Fruit fly (Drosophila melanogaster) whole organism, embryonic: ENCODE results near the gene Mct1.

Source experiments
- Antp ChIP-seq: fragments of 200-800 bp; sonication (Bioruptor generic); optimal IDR thresholded peaks from 3 replicates; lab custom pipeline; 2016; ENCODE audit warnings: missing biosample characterization, missing genetic modification characterization
- CG10654 ChIP-seq: fragments of 200-800 bp; sonication (Bioruptor generic); optimal IDR thresholded peaks from 2 replicates; lab custom pipeline; 2016; ENCODE audit warnings: missing biosample characterization, missing genetic modification characterization
- CG10959 ChIP-seq: fragments of 200-800 bp; sonication (Bioruptor generic); IDR thresholded peaks from 2 replicates; pipeline ENCODE4 v1.3.6; 2022; ENCODE audit warnings: missing biosample characterization, missing genetic modification characterization
- CG11247 ChIP-seq: fragments of 200-800 bp; sonication (Bioruptor generic); IDR thresholded peaks from 2 replicates; pipeline ENCODE4 v1.3.6; 2022; ENCODE audit warnings: missing biosample characterization, missing genetic modification characterization
- CG11504 ChIP-seq: fragments of 200-800 bp; sonication (Bioruptor generic); optimal IDR thresholded peaks from 3 replicates; lab custom pipeline; 2019; ENCODE audit warnings: missing biosample characterization, mild to moderate bottlenecking, missing genetic modification characterization, moderate library complexity
- CG14050 ChIP-seq: fragments of 200-800 bp; sonication (Bioruptor generic); IDR thresholded peaks from 3 replicates; pipeline ENCODE4 v1.3.6; 2022; ENCODE audit warnings: missing biosample characterization, missing genetic modification characterization
- CG14441 ChIP-seq: fragments of 200-800 bp; sonication (Bioruptor generic); IDR thresholded peaks from 2 replicates; pipeline ENCODE4 v1.3.6; 2022; ENCODE audit warnings: missing biosample characterization, missing genetic modification characterization
- CG16813 ChIP-seq: fragments of 200-800 bp; sonication (Bioruptor generic); IDR thresholded peaks from 3 replicates; pipeline ENCODE4 v1.3.6; 2022; ENCODE audit warnings: missing biosample characterization, missing genetic modification characterization; ENCODE audit not compliant: partially characterized antibody
- CG16815 ChIP-seq: fragments of 200-800 bp; sonication (Bioruptor generic); optimal IDR thresholded peaks from 3 replicates; lab custom pipeline; 2017; ENCODE audit warnings: missing biosample characterization, mild to moderate bottlenecking, missing genetic modification characterization
- CG17568 ChIP-seq: fragments of 200-800 bp; sonication (Bioruptor generic); optimal IDR thresholded peaks from 2 replicates; lab custom pipeline; 2018; ENCODE audit warnings: missing biosample characterization, mild to moderate bottlenecking, missing genetic modification characterization, moderate library complexity
- CG17802 ChIP-seq: fragments of 200-800 bp; sonication (Bioruptor generic); optimal IDR thresholded peaks from 2 replicates; lab custom pipeline; 2018; ENCODE audit warnings: missing biosample characterization, mild to moderate bottlenecking, missing genetic modification characterization, moderate library complexity
- CG1792 ChIP-seq: fragments of 200-800 bp; sonication (Bioruptor generic); optimal IDR thresholded peaks from 2 replicates; lab custom pipeline; 2016; ENCODE audit warnings: missing biosample characterization, missing genetic modification characterization
- CG2875 ChIP-seq: fragments of 200-800 bp; sonication (Bioruptor generic); optimal IDR thresholded peaks from 2 replicates; lab custom pipeline; 2017; ENCODE audit warnings: missing biosample characterization, mild to moderate bottlenecking, missing genetic modification characterization, missing genetic modification reagents
- CG31388 ChIP-seq: fragments of 200-800 bp; sonication (Bioruptor generic); optimal IDR thresholded peaks from 2 replicates; lab custom pipeline; 2016; ENCODE audit warnings: missing biosample characterization, missing genetic modification characterization
- CG34422 ChIP-seq: fragments of 200-800 bp; sonication (Bioruptor generic); IDR thresholded peaks from 3 replicates; pipeline ENCODE4 v1.3.6; 2022; ENCODE audit warnings: missing biosample characterization, missing genetic modification characterization
- CG42726 ChIP-seq: fragments of 200-800 bp; sonication (Bioruptor generic); IDR thresholded peaks from 2 replicates; pipeline ENCODE4 v1.3.6; 2022; ENCODE audit warnings: missing biosample characterization, missing genetic modification characterization; ENCODE audit not compliant: partially characterized antibody
- CG4282 ChIP-seq: fragments of 200-800 bp; sonication (Bioruptor generic); optimal IDR thresholded peaks from 2 replicates; lab custom pipeline; 2016; ENCODE audit warnings: missing biosample characterization, missing genetic modification characterization
- CG4360 ChIP-seq: fragments of 200-800 bp; sonication (Bioruptor generic); IDR thresholded peaks from 2 replicates; pipeline ENCODE4 v1.3.6; 2022; ENCODE audit warnings: missing biosample characterization, missing genetic modification characterization
- CG43689 ChIP-seq: fragments of 200-800 bp; sonication (Bioruptor generic); IDR thresholded peaks from 2 replicates; pipeline ENCODE4 v1.3.6; 2022; ENCODE audit warnings: missing biosample characterization, missing genetic modification characterization
- CG5180 ChIP-seq: fragments of 200-800 bp; sonication (Bioruptor generic); optimal IDR thresholded peaks from 3 replicates; lab custom pipeline; 2017; ENCODE audit warnings: missing biosample characterization, missing genetic modification characterization, mild to moderate bottlenecking, moderate library complexity, missing genetic modification reagents
- CG6175 ChIP-seq: fragments of 200-800 bp; sonication (Bioruptor generic); IDR thresholded peaks from 3 replicates; pipeline ENCODE4 v1.3.6; 2022; ENCODE audit warnings: missing biosample characterization, missing genetic modification characterization
- CG7372 ChIP-seq: fragments of 200-800 bp; sonication (Bioruptor generic); IDR thresholded peaks from 2 replicates; pipeline ENCODE4 v1.3.6; 2022; ENCODE audit warnings: missing biosample characterization, missing genetic modification characterization
- CG7745 ChIP-seq: fragments of 200-800 bp; sonication (Bioruptor generic); optimal IDR thresholded peaks from 2 replicates; lab custom pipeline; 2018; ENCODE audit warnings: missing biosample characterization, mild to moderate bottlenecking, missing genetic modification characterization, moderate library complexity
- CG9437 ChIP-seq: fragments of 200-800 bp; sonication (Bioruptor generic); optimal IDR thresholded peaks from 2 replicates; lab custom pipeline; 2018; ENCODE audit warnings: missing biosample characterization, mild to moderate bottlenecking, missing genetic modification characterization
- CG9609 ChIP-seq: fragments of 200-800 bp; sonication (Bioruptor generic); optimal IDR thresholded peaks from 3 replicates; lab custom pipeline; 2016; ENCODE audit warnings: missing biosample characterization, missing genetic modification characterization
- Dad ChIP-seq: fragments of 200-800 bp; sonication (Bioruptor generic); optimal IDR thresholded peaks from 3 replicates; lab custom pipeline; 2016; ENCODE audit warnings: missing biosample characterization, missing genetic modification characterization
- Dp ChIP-seq: fragments of 200-800 bp; sonication (Bioruptor generic); optimal IDR thresholded peaks from 2 replicates; lab custom pipeline; 2018; ENCODE audit warnings: missing biosample characterization, mild to moderate bottlenecking, missing genetic modification characterization, moderate library complexity
- HmgZ ChIP-seq: fragments of 200-800 bp; sonication (Bioruptor generic); optimal IDR thresholded peaks from 2 replicates; lab custom pipeline; 2018; ENCODE audit warnings: missing biosample characterization, mild to moderate bottlenecking, missing genetic modification characterization
- Hr39 ChIP-seq: fragments of >200 bp; optimal IDR thresholded peaks from 2 replicates; lab custom pipeline; 2017
- Nf-YA ChIP-seq: fragments of 200-800 bp; sonication (Bioruptor generic); IDR thresholded peaks from 2 replicates; pipeline ENCODE4 v1.3.6; 2022; ENCODE audit warnings: missing biosample characterization, missing genetic modification characterization
- Oli ChIP-seq: fragments of 200-800 bp; sonication (Bioruptor generic); optimal IDR thresholded peaks from 2 replicates; lab custom pipeline; 2018; ENCODE audit warnings: missing biosample characterization, mild to moderate bottlenecking, missing genetic modification characterization, moderate library complexity
- Sry-β ChIP-seq: fragments of 200-800 bp; sonication (Bioruptor generic); optimal IDR thresholded peaks from 2 replicates; lab custom pipeline; 2018; ENCODE audit warnings: missing biosample characterization, mild to moderate bottlenecking, missing genetic modification characterization, moderate library complexity
- aop ChIP-seq: fragments of 200-800 bp; sonication (Bioruptor generic); IDR thresholded peaks from 2 replicates; pipeline ENCODE4 v1.3.6; 2022; ENCODE audit warnings: missing biosample characterization, missing genetic modification characterization
- dan ChIP-seq: fragments of 200-800 bp; sonication (Bioruptor generic); IDR thresholded peaks from 2 replicates; pipeline ENCODE4 v1.3.6; 2022; ENCODE audit warnings: missing biosample characterization, missing genetic modification characterization
- eve ChIP-seq, 2 experiments: fragments of >200 bp; optimal IDR thresholded peaks; 2 replicates each; lab custom pipeline; 2017; ENCODE audit warnings: missing biosample characterization in 2 of 2, missing genetic modification characterization in 2 of 2
- fd102C ChIP-seq: fragments of 200-800 bp; sonication (Bioruptor generic); optimal IDR thresholded peaks from 2 replicates; lab custom pipeline; 2018; ENCODE audit warnings: missing biosample characterization, mild to moderate bottlenecking, missing genetic modification characterization, moderate library complexity
- ham ChIP-seq: fragments of 200-800 bp; sonication (Bioruptor generic); IDR thresholded peaks from 2 replicates; pipeline ENCODE4 v1.3.6; 2022; ENCODE audit warnings: missing biosample characterization, missing genetic modification characterization
- lilli ChIP-seq: fragments of 200-800 bp; sonication (Bioruptor generic); optimal IDR thresholded peaks from 3 replicates; lab custom pipeline; 2016; ENCODE audit warnings: missing biosample characterization, missing genetic modification characterization
- luna ChIP-seq: fragments of 200-800 bp; sonication (Bioruptor generic); optimal IDR thresholded peaks from 2 replicates; lab custom pipeline; 2016; ENCODE audit warnings: missing biosample characterization, missing genetic modification characterization
- nau ChIP-seq: fragments of 200-800 bp; sonication (Bioruptor generic); optimal IDR thresholded peaks from 3 replicates; lab custom pipeline; 2017; ENCODE audit warnings: missing biosample characterization, mild to moderate bottlenecking, missing genetic modification characterization, missing genetic modification reagents
- onecut ChIP-seq: fragments of 200-800 bp; sonication (Bioruptor generic); IDR thresholded peaks from 2 replicates; pipeline ENCODE4 v1.3.6; 2022; ENCODE audit warnings: missing biosample characterization, missing genetic modification characterization
- pb ChIP-seq: fragments of 200-800 bp; sonication (Bioruptor generic); optimal IDR thresholded peaks from 3 replicates; lab custom pipeline; 2016; ENCODE audit warnings: missing biosample characterization, missing genetic modification characterization
- peb ChIP-seq: fragments of 200-800 bp; sonication (Bioruptor generic); IDR thresholded peaks from 2 replicates; pipeline ENCODE4 v1.3.6; 2022; ENCODE audit warnings: missing biosample characterization, missing genetic modification characterization
- pfk ChIP-seq: fragments of 200-800 bp; sonication (Bioruptor generic); optimal IDR thresholded peaks from 2 replicates; lab custom pipeline; 2018; ENCODE audit warnings: missing biosample characterization, mild to moderate bottlenecking, missing genetic modification characterization, moderate library complexity
- schlank ChIP-seq: fragments of 200-800 bp; sonication (Bioruptor generic); optimal IDR thresholded peaks from 2 replicates; lab custom pipeline; 2018; ENCODE audit warnings: missing biosample characterization, mild to moderate bottlenecking, missing genetic modification characterization
- sim ChIP-seq: fragments of 200-800 bp; sonication (Bioruptor generic); IDR thresholded peaks from 2 replicates; pipeline ENCODE4 v1.3.6; 2022; ENCODE audit warnings: missing biosample characterization, missing genetic modification characterization
- sima ChIP-seq: fragments of 200-800 bp; sonication (Bioruptor generic); optimal IDR thresholded peaks from 2 replicates; lab custom pipeline; 2016; ENCODE audit warnings: missing biosample characterization, missing genetic modification characterization
- sob ChIP-seq: fragments of 200-800 bp; sonication (Bioruptor generic); IDR thresholded peaks from 2 replicates; pipeline ENCODE4 v1.3.6; 2022; ENCODE audit warnings: missing biosample characterization, missing genetic modification characterization
- sug ChIP-seq: fragments of 200-800 bp; optimal IDR thresholded peaks from 2 replicates; lab custom pipeline; 2019; ENCODE audit warnings: missing biosample characterization, mild to moderate bottlenecking, missing genetic modification characterization, moderate library complexity
- ttk ChIP-seq: fragments of 200-800 bp; sonication (Bioruptor generic); IDR thresholded peaks from 2 replicates; pipeline ENCODE4 v2.1.2; 2022; ENCODE audit warnings: missing biosample characterization, missing genetic modification characterization
- usp ChIP-seq: fragments of >200 bp; optimal IDR thresholded peaks from 2 replicates; lab custom pipeline; 2017; ENCODE audit warnings: missing biosample characterization, missing genetic modification characterization

Mct1 gene

DNA sequence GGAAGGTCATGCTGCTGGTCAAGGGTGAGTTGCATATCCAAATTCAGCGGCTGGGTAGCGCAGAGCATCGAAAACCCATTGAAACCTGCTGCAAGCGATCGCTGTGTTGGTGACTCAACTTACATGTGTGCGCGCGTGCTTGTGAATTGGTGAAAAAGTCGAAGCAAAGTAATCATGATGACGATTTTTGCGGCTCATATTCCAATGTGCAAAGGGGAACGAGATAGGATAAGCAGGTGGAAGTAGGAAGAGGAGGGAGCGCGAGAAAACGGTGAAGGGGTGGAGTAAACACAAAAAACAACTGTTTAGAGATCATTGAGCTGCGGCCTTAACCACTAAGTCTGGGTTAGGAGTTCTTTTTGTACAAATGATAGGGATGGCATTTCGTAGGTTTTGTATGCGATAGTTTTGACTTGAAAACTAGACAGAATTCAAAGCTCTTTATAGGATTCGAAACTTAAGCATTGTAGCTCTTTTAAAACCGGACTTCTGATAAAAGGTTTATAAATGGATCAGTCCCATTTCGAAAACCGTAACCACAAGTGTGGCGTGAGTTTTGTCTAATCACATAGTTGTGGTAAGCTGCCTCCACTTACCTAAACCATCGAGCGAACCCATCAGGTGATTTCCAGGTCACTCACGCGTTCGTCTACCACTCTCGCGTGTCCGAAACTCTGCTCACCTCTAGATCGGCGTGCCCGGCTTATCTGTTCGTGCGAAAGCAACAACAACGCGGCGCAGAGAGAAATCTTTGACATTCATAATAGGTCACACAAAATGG, 43.1 kb upstream of the Mct1 start (continued):
- TF ChIP-seq sug (tag; lab: Kevin White, UChicago) (peak; percentile 41), CG14050 (GFP tag; lab: Robert Waterston, UW) (no peak), HmgZ (tag; lab: Kevin White, UChicago) (peak; percentile 42), aop (no peak), CG42726 (GFP tag; lab: Robert Waterston, UW) (no peak), eve (GFP tag; optimal IDR thresholded peaks at IDR 0.05; lab: Kevin White, UChicago) (no peak), CG1792 (GFP tag; lab: Kevin White, UChicago) (no peak), CG10959 (no peak), fd102C (GFP tag; lab: Kevin White, UChicago) (no peak), CG7745 (tag; lab: Kevin White, UChicago) (no peak), CG11504 (peak; percentile 47), lilli (peak; percentile 37), sob (GFP tag; lab: Robert Waterston, UW) (peak; percentile 42), Oli (tag; lab: Kevin White, UChicago) (no peak), peb (GFP tag; lab: Robert Waterston, UW) (no peak), CG4282 (GFP tag; lab: Kevin White, UChicago) (peak; percentile 5), Antp (GFP tag; lab: Kevin White, UChicago) (peak; percentile 27), pb (GFP tag; lab: Kevin White, UChicago) (peak; percentile 19), CG43689 (GFP tag; lab: Robert Waterston, UW) (no peak), sim (GFP tag; lab: Robert Waterston, UW) (no peak), CG16815 (peak; percentile 11), CG16813 (GFP tag; lab: Robert Waterston, UW) (peak; percentile 77), Sry-β (GFP tag; lab: Kevin White, UChicago) (no peak), schlank (no peak), Hr39 (no peak), ham (no peak), nau (GFP tag; lab: Kevin White, UChicago) (no peak), pfk (GFP tag; lab: Kevin White, UChicago) (no peak), luna (GFP tag; lab: Kevin White, UChicago) (peak; percentile 27), CG14441 (peak; percentile 16; the same call in 1 of the 2 replicates), CG9437 (GFP tag; lab: Kevin White, UChicago) (peak; percentile 9), CG2875 (no peak), usp (no peak), CG6175 (no peak), CG4360 (GFP tag; lab: Robert Waterston, UW) (peak; percentile 83), CG10654 (GFP tag; lab: Kevin White, UChicago) (no peak), Dp (no peak), ttk (GFP tag; lab: Robert Waterston, UW) (no peak), CG11247 (GFP tag; lab: Robert Waterston, UW) (0 out of 2 replicates have a peak, but pooled peaks have one; percentile 6), CG17568 (no peak), CG7372 (peak; percentile 40; the same call in 1 of the 2 replicates), dan (GFP tag; lab: Robert Waterston, UW) (no peak), CG5180 (GFP tag; lab: Kevin White, UChicago) (no peak), Dad (GFP tag; lab: Kevin White, UChicago) (no peak), onecut (GFP tag; lab: Robert Waterston, UW) (0 out of 2 replicates have a peak, but pooled peaks have one; percentile 3), sima (no peak), CG17802 (tag; lab: Kevin White, UChicago) (no peak), Nf-YA (GFP tag; lab: Robert Waterston, UW) (no peak), CG9609 (no peak), CG31388 (GFP tag; lab: Kevin White, UChicago) (no peak), CG34422 (no peak)
